Fruit fly (Drosophila melanogaster) whole organism, embryonic: Measurements from ENCODE around the gene CG8952.

Source experiments
- Antp ChIP-seq: fragments of 200-800 bp; sonication (Bioruptor generic); optimal IDR thresholded peaks from 3 replicates; lab custom pipeline; 2016; ENCODE audit warnings: missing biosample characterization, missing genetic modification characterization
- BEAF-32 ChIP-seq: fragments of 200-800 bp; sonication (Bioruptor generic); optimal IDR thresholded peaks from 3 replicates; lab custom pipeline; 2017; ENCODE audit warnings: missing biosample characterization, missing genetic modification characterization, mild to moderate bottlenecking, moderate library complexity, missing genetic modification reagents
- Bteb2 ChIP-seq: fragments of 200-800 bp; sonication (Bioruptor generic); optimal IDR thresholded peaks from 2 replicates; lab custom pipeline; 2016; ENCODE audit warnings: missing biosample characterization, missing genetic modification characterization
- CG1024 ChIP-seq: fragments of 200-800 bp; sonication (Bioruptor generic); IDR thresholded peaks from 2 replicates; pipeline ENCODE4 v1.3.6; 2022; ENCODE audit warnings: missing biosample characterization, missing genetic modification characterization
- CG11398 ChIP-seq: fragments of 200-800 bp; sonication (Bioruptor generic); optimal IDR thresholded peaks from 2 replicates; lab custom pipeline; 2016; ENCODE audit warnings: missing biosample characterization, missing genetic modification characterization
- CG12155 ChIP-seq: fragments of 200-800 bp; sonication (Bioruptor generic); optimal IDR thresholded peaks from 3 replicates; lab custom pipeline; 2016; ENCODE audit warnings: missing biosample characterization, missing genetic modification characterization
- CG12299 ChIP-seq: fragments of 200-800 bp; sonication (Bioruptor generic); optimal IDR thresholded peaks from 2 replicates; lab custom pipeline; 2018; ENCODE audit warnings: missing biosample characterization, mild to moderate bottlenecking, missing genetic modification characterization
- CG14014 ChIP-seq: fragments of 200-800 bp; sonication (Bioruptor generic); IDR thresholded peaks from 2 replicates; pipeline ENCODE4 v1.3.6; 2022; ENCODE audit warnings: missing biosample characterization, missing genetic modification characterization
- CG15696 ChIP-seq: fragments of 200-800 bp; sonication (Bioruptor generic); optimal IDR thresholded peaks from 2 replicates; lab custom pipeline; 2019; ENCODE audit warnings: missing biosample characterization, mild to moderate bottlenecking, missing genetic modification characterization, moderate library complexity
- CG16779 ChIP-seq: fragments of 200-800 bp; sonication (Bioruptor generic); IDR thresholded peaks from 2 replicates; pipeline ENCODE4 v1.3.6; 2022; ENCODE audit warnings: missing biosample characterization, missing genetic modification characterization
- CG18764 ChIP-seq: fragments of 200-800 bp; sonication (Bioruptor generic); optimal IDR thresholded peaks from 3 replicates; lab custom pipeline; 2016; ENCODE audit warnings: missing biosample characterization, missing genetic modification characterization
- CG3726 ChIP-seq: fragments of 200-800 bp; sonication (Bioruptor generic); IDR thresholded peaks from 3 replicates; pipeline ENCODE4, ENCODE4 v1.3.6; 2022; ENCODE audit warnings: missing biosample characterization, missing genetic modification characterization
- CG4328 ChIP-seq: fragments of 200-800 bp; sonication (Bioruptor generic); optimal IDR thresholded peaks from 3 replicates; lab custom pipeline; 2017; ENCODE audit warnings: missing biosample characterization, missing genetic modification reagents, missing genetic modification characterization
- CG6254 ChIP-seq: fragments of 200-800 bp; sonication (Bioruptor generic); optimal IDR thresholded peaks from 3 replicates; lab custom pipeline; 2017; ENCODE audit warnings: mild to moderate bottlenecking, missing biosample characterization, missing genetic modification reagents, missing genetic modification characterization
- CG9437 ChIP-seq: fragments of 200-800 bp; sonication (Bioruptor generic); optimal IDR thresholded peaks from 2 replicates; lab custom pipeline; 2018; ENCODE audit warnings: missing biosample characterization, mild to moderate bottlenecking, missing genetic modification characterization
- CG9727 ChIP-seq: fragments of 200-800 bp; sonication (Bioruptor generic); optimal IDR thresholded peaks from 3 replicates; lab custom pipeline; 2017; ENCODE audit warnings: missing biosample characterization, mild to moderate bottlenecking, missing genetic modification characterization
- CG9797 ChIP-seq: fragments of 200-800 bp; sonication (Bioruptor generic); optimal IDR thresholded peaks from 3 replicates; lab custom pipeline; 2018; ENCODE audit warnings: missing biosample characterization, mild to moderate bottlenecking, missing genetic modification characterization
- CHES-1-like ChIP-seq: fragments of 200-800 bp; sonication (Bioruptor generic); optimal IDR thresholded peaks from 2 replicates; lab custom pipeline; 2016; ENCODE audit warnings: missing biosample characterization, missing genetic modification characterization
- Camta ChIP-seq: fragments of 200-800 bp; sonication (Bioruptor generic); optimal IDR thresholded peaks from 2 replicates; lab custom pipeline; 2016; ENCODE audit warnings: missing biosample characterization, missing genetic modification characterization
- Dek ChIP-seq: fragments of 200-800 bp; sonication (Bioruptor generic); optimal IDR thresholded peaks from 3 replicates; lab custom pipeline; 2019; ENCODE audit warnings: missing biosample characterization, mild to moderate bottlenecking, missing genetic modification characterization, moderate library complexity
- Dfd ChIP-seq, 2 experiments: fragments of >200 bp; optimal IDR thresholded peaks; 2 replicates each; lab custom pipeline; 2017; ENCODE audit warnings: missing biosample characterization in 2 of 2, missing genetic modification characterization in 2 of 2
- Dp ChIP-seq: fragments of 200-800 bp; sonication (Bioruptor generic); optimal IDR thresholded peaks from 2 replicates; lab custom pipeline; 2018; ENCODE audit warnings: missing biosample characterization, mild to moderate bottlenecking, missing genetic modification characterization, moderate library complexity
- Fer1 ChIP-seq: fragments of 200-800 bp; sonication (Bioruptor generic); optimal IDR thresholded peaks from 2 replicates; lab custom pipeline; 2017; ENCODE audit warnings: missing biosample characterization, mild to moderate bottlenecking, missing genetic modification characterization
- Hmx ChIP-seq: fragments of 200-800 bp; sonication (Bioruptor generic); optimal IDR thresholded peaks from 2 replicates; lab custom pipeline; 2016; ENCODE audit warnings: missing biosample characterization, missing genetic modification characterization
- Lhr ChIP-seq: fragments of 200-800 bp; sonication (Bioruptor generic); optimal IDR thresholded peaks from 3 replicates; lab custom pipeline; 2017; ENCODE audit warnings: mild to moderate bottlenecking, missing biosample characterization, missing genetic modification reagents, missing genetic modification characterization
- Med ChIP-seq: fragments of 200-800 bp; sonication (Bioruptor generic); peaks from one replicate; lab custom pipeline; 2016; ENCODE audit warnings: missing biosample characterization, missing genetic modification characterization, mild to moderate bottlenecking, inconsistent platforms, moderate library complexity
- NC2α ChIP-seq: fragments of 200-800 bp; sonication (Bioruptor generic); optimal IDR thresholded peaks from 2 replicates; lab custom pipeline; 2016; ENCODE audit warnings: missing biosample characterization, missing genetic modification characterization
- Neu2 ChIP-seq: fragments of 200-800 bp; sonication (Bioruptor generic); optimal IDR thresholded peaks from 3 replicates; lab custom pipeline; 2016; ENCODE audit warnings: missing biosample characterization, missing genetic modification characterization, borderline replicate concordance
- TFAM ChIP-seq: fragments of 200-800 bp; sonication (Bioruptor generic); optimal IDR thresholded peaks from 2 replicates; lab custom pipeline; 2017; ENCODE audit warnings: missing biosample characterization, missing genetic modification characterization, inconsistent platforms
- ap ChIP-seq: fragments of 200-800 bp; sonication (Bioruptor generic); IDR thresholded peaks from 2 replicates; pipeline ENCODE4 v1.3.6; 2022; ENCODE audit warnings: missing biosample characterization, missing genetic modification characterization
- bbx ChIP-seq: fragments of 200-800 bp; sonication (Bioruptor generic); IDR thresholded peaks from 2 replicates; pipeline ENCODE4 v1.3.6; 2022; ENCODE audit warnings: missing biosample characterization, missing genetic modification characterization; ENCODE audit not compliant: partially characterized antibody
- caup ChIP-seq: fragments of 200-800 bp; sonication (Bioruptor generic); optimal IDR thresholded peaks from 3 replicates; lab custom pipeline; 2017; ENCODE audit warnings: missing biosample characterization, mild to moderate bottlenecking, missing genetic modification characterization, moderate library complexity; ENCODE audit not compliant: severe bottlenecking
- chinmo ChIP-seq: fragments of 200-800 bp; sonication (Bioruptor generic); IDR thresholded peaks from 4 replicates; pipeline ENCODE4 v1.3.6; 2022; ENCODE audit warnings: missing biosample characterization, missing genetic modification characterization; ENCODE audit not compliant: partially characterized antibody
- cwo ChIP-seq: fragments of 200-800 bp; sonication (Bioruptor generic); optimal IDR thresholded peaks from 3 replicates; lab custom pipeline; 2017; ENCODE audit warnings: missing biosample characterization, missing genetic modification characterization, mild to moderate bottlenecking, moderate library complexity, missing genetic modification reagents
- fd64A ChIP-seq: fragments of 200-800 bp; sonication (Bioruptor generic); optimal IDR thresholded peaks from 3 replicates; lab custom pipeline; 2018; ENCODE audit warnings: missing biosample characterization, mild to moderate bottlenecking, missing genetic modification characterization
- fru ChIP-seq: fragments of >200 bp; optimal IDR thresholded peaks from 2 replicates; lab custom pipeline; 2017
- fu2 ChIP-seq: fragments of 200-800 bp; sonication (Bioruptor generic); optimal IDR thresholded peaks from 2 replicates; lab custom pipeline; 2016; ENCODE audit warnings: missing biosample characterization, missing genetic modification characterization
- gsb ChIP-seq: fragments of 200-800 bp; sonication (Bioruptor generic); IDR thresholded peaks from 2 replicates; pipeline ENCODE4 v1.3.6; 2022; ENCODE audit warnings: missing biosample characterization, missing genetic modification characterization
- lola ChIP-seq, 3 experiments: fragments of >200 bp in 2 of 3; fragments of 200-800 bp in 1 of 3; sonication (Bioruptor generic) in 1 of 3; optimal IDR thresholded peaks; 2 replicates each; lab custom pipeline; 2017 to 2019; ENCODE audit warnings: missing biosample characterization in 3 of 3, missing genetic modification characterization in 3 of 3, mild to moderate bottlenecking in 1 of 3, moderate library complexity in 1 of 3
- mld ChIP-seq: fragments of 200-800 bp; sonication (Bioruptor generic); IDR thresholded peaks from 3 replicates; pipeline ENCODE4 v1.3.6; 2022; ENCODE audit warnings: missing biosample characterization, missing genetic modification characterization; ENCODE audit not compliant: partially characterized antibody
- org-1 ChIP-seq: fragments of 200-800 bp; sonication (Bioruptor generic); optimal IDR thresholded peaks from 2 replicates; lab custom pipeline; 2017; ENCODE audit warnings: missing biosample characterization, missing genetic modification characterization
- p53 ChIP-seq: fragments of 200-800 bp; sonication (Bioruptor generic); optimal IDR thresholded peaks from 2 replicates; lab custom pipeline; 2016; ENCODE audit warnings: missing biosample characterization, missing genetic modification characterization
- pb ChIP-seq: fragments of 200-800 bp; sonication (Bioruptor generic); optimal IDR thresholded peaks from 3 replicates; lab custom pipeline; 2016; ENCODE audit warnings: missing biosample characterization, missing genetic modification characterization
- phol ChIP-seq: fragments of 200-800 bp; sonication (Bioruptor generic); optimal IDR thresholded peaks from 3 replicates; lab custom pipeline; 2018; ENCODE audit warnings: missing biosample characterization, mild to moderate bottlenecking, missing genetic modification characterization, moderate library complexity
- scrt ChIP-seq: fragments of 200-800 bp; sonication (Bioruptor generic); optimal IDR thresholded peaks from 2 replicates; lab custom pipeline; 2018; ENCODE audit warnings: missing biosample characterization, mild to moderate bottlenecking, missing genetic modification characterization, moderate library complexity
- sisA ChIP-seq: fragments of 200-800 bp; sonication (Bioruptor generic); IDR thresholded peaks from 2 replicates; pipeline ENCODE4 v1.3.6; 2022; ENCODE audit warnings: missing biosample characterization, missing genetic modification characterization
- stwl ChIP-seq: fragments of 200-800 bp; sonication (Bioruptor generic); optimal IDR thresholded peaks from 3 replicates; lab custom pipeline; 2018; ENCODE audit warnings: missing biosample characterization, mild to moderate bottlenecking, missing genetic modification characterization, moderate library complexity
- tgo ChIP-seq: fragments of 200-800 bp; sonication (Bioruptor generic); IDR thresholded peaks from 3 replicates; pipeline ENCODE4 v1.3.6; 2022; ENCODE audit warnings: missing biosample characterization, missing genetic modification characterization
- tll ChIP-seq, 2 experiments: fragments of 200-800 bp in 1 of 2; fragments of >200 bp in 1 of 2; sonication (Bioruptor generic) in 1 of 2; optimal IDR thresholded peaks; 2 replicates each; lab custom pipeline; 2017 to 2019; ENCODE audit warnings: missing biosample characterization in 2 of 2, missing genetic modification characterization in 2 of 2, mild to moderate bottlenecking in 1 of 2, moderate library complexity in 1 of 2
- vfl ChIP-seq: fragments of 200-800 bp; sonication (Bioruptor generic); optimal IDR thresholded peaks from 2 replicates; lab custom pipeline; 2016; ENCODE audit warnings: missing biosample characterization, missing genetic modification characterization

Gene CG8952

dm6 chrX:15740288-15740726, 25.9 kb downstream of the CG8952 start (continued):
- TF ChIP-seq cwo (GFP tag; lab: Kevin White, UChicago) = peak; percentile 84
- no peak for TF ChIP-seq fd64A (GFP tag; lab: Kevin White, UChicago)
- TF ChIP-seq CG9727 (GFP tag; lab: Kevin White, UChicago) = peak; percentile 60
- TF ChIP-seq CG9797 (GFP tag; lab: Kevin White, UChicago) = no peak
- no peak for TF ChIP-seq fru (lab: Kevin White, UChicago)
- TF ChIP-seq Fer1 (GFP tag; lab: Kevin White, UChicago) = peak; percentile 85
- no peak for TF ChIP-seq Hmx
- TF ChIP-seq CG1024 (GFP tag; lab: Robert Waterston, UW) = 0 out of 2 replicates have a peak, but pooled peaks have one; percentile 42
- TF ChIP-seq phol = peak; percentile 52
- peak; percentile 32 for TF ChIP-seq CG12299 (tag; lab: Kevin White, UChicago)
- peak; percentile 72 for TF ChIP-seq tgo (GFP tag; lab: Robert Waterston, UW)
- TF ChIP-seq scrt (GFP tag; lab: Kevin White, UChicago) = peak; percentile 74
- TF ChIP-seq fu2 (GFP tag; lab: Kevin White, UChicago) = peak; percentile 37
- TF ChIP-seq NC2α (GFP tag; lab: Kevin White, UChicago) = no peak
- TF ChIP-seq Neu2 (GFP tag; lab: Kevin White, UChicago) = no peak
- TF ChIP-seq Bteb2 (GFP tag; lab: Kevin White, UChicago) = peak; percentile 52
- no peak for TF ChIP-seq BEAF-32 (GFP tag; lab: Kevin White, UChicago)
- no peak for TF ChIP-seq p53
- TF ChIP-seq bbx (GFP tag; lab: Robert Waterston, UW) = no peak
- peak; percentile 41 for TF ChIP-seq CG12155 (GFP tag; lab: Kevin White, UChicago)
- TF ChIP-seq CG3726 = 0 out of 3 replicates have a peak, but pooled peaks have one; percentile 13
- no peak for TF ChIP-seq CG15696 (tag; lab: Kevin White, UChicago)
- peak; percentile 60 for TF ChIP-seq vfl (GFP tag; lab: Kevin White, UChicago)
- TF ChIP-seq CG11398 = no peak
- peak; percentile 53 for TF ChIP-seq org-1
- no peak for TF ChIP-seq CG9437 (GFP tag; lab: Kevin White, UChicago)
- no peak for TF ChIP-seq mld (GFP tag; lab: Robert Waterston, UW)
- TF ChIP-seq Dp (GFP tag; lab: Kevin White, UChicago) = no peak
- no peak for TF ChIP-seq stwl (tag; lab: Kevin White, UChicago)
- peak; percentile 58 for TF ChIP-seq CG4328
- peak; percentile 91 for TF ChIP-seq Med (GFP tag; lab: Kevin White, UChicago)
- TF ChIP-seq CG14014 = peak; percentile 80
- peak; percentile 70 for TF ChIP-seq gsb (GFP tag; lab: Robert Waterston, UW)
- TF ChIP-seq ap = peak; percentile 34; the same call in 1 of the 2 replicates
- TF ChIP-seq Dek (tag; lab: Kevin White, UChicago) = peak; percentile 80
- TF ChIP-seq caup (GFP tag; lab: Kevin White, UChicago) = peak; percentile 81
- TF ChIP-seq Camta (GFP tag; lab: Kevin White, UChicago) = peak; percentile 20
- peak; percentile 44 for TF ChIP-seq Antp (GFP tag; lab: Kevin White, UChicago)
- TF ChIP-seq CG6254 (GFP tag; lab: Kevin White, UChicago) = peak; percentile 0
- TF ChIP-seq Lhr (GFP tag; lab: Kevin White, UChicago) = no peak
- no peak for TF ChIP-seq TFAM (GFP tag; lab: Kevin White, UChicago)
- no peak for TF ChIP-seq chinmo
- TF ChIP-seq pb (GFP tag; lab: Kevin White, UChicago) = no peak
- peak; percentile 50 for TF ChIP-seq CHES-1-like
- peak; percentile 72 for TF ChIP-seq sisA
- peak in 1 of 3 experiments; percentile 25 for TF ChIP-seq lola (GFP tag; optimal IDR thresholded peaks at IDR 0.05; lab: Kevin White, UChicago)
- TF ChIP-seq CG18764 (GFP tag; lab: Kevin White, UChicago) = peak; percentile 45
- TF ChIP-seq tll (GFP tag; optimal IDR thresholded peaks at IDR 0.05; lab: Kevin White, UChicago) = no peak
- TF ChIP-seq Dfd (GFP tag; optimal IDR thresholded peaks at IDR 0.05; lab: Kevin White, UChicago) = no peak
- TF ChIP-seq CG16779 (GFP tag; lab: Robert Waterston, UW) = peak; percentile 78; the same call in 1 of the 2 replicates
